ENCODE assay signal across 5 worm cellular contexts in genomic region chrV:12523356-12523755, ce11.
TF ChIP-seq lines count a peak whose summit lies in the region.

No protein-coding gene starts in this region.

TF ChIP-seq in whole organism, L2 larva, 48 proteins besides CTCF, POLR2A, EP300 and RAD21:
- TF ChIP-seq crh-2 (tag; optimal IDR thresholded peaks at IDR 0.05; lab: Kevin White, UChicago) (peak; percentile 11), nhr-10 (tag; optimal IDR thresholded peaks at IDR 0.05; lab: Kevin White, UChicago) (no peak), mab-5 (tag; optimal IDR thresholded peaks at IDR 0.05; lab: Kevin White, UChicago) (peak; percentile 40)

TF ChIP-seq in whole organism, L3 larva, 47 proteins besides CTCF, POLR2A, EP300 and RAD21:
- TF ChIP-seq lin-39 (tag; optimal IDR thresholded peaks at IDR 0.05; lab: Kevin White, UChicago) (peak; percentile 59), elt-3 (tag; optimal IDR thresholded peaks at IDR 0.05; lab: Kevin White, UChicago) (no peak)

TF ChIP-seq in whole organism, L4 larva, 104 proteins besides CTCF, POLR2A, EP300 and RAD21:
- TF ChIP-seq F26F4.8 (GFP tag; conservative IDR thresholded peaks at IDR 0.05; lab: Robert Waterston, UW) (no peak), unc-62 (GFP tag; optimal IDR thresholded peaks at IDR 0.05 in 1 of 2; lab: Kevin White, UChicago) (peak in 1 of 2 experiments; percentile 82), unc-62 (tag; optimal IDR thresholded peaks at IDR 0.05; lab: Kevin White, UChicago) (no peak), hlh-11 (tag; optimal IDR thresholded peaks at IDR 0.05; lab: Kevin White, UChicago) (peak; percentile 5), fkh-10 (GFP tag; optimal IDR thresholded peaks at IDR 0.05; lab: Kevin White, UChicago) (no peak), spr-1 (tag; optimal IDR thresholded peaks at IDR 0.05; lab: Kevin White, UChicago) (no peak), ceh-62 (tag; optimal IDR thresholded peaks at IDR 0.05; lab: Kevin White, UChicago) (no peak), daf-16 (GFP tag; optimal IDR thresholded peaks at IDR 0.05; lab: Kevin White, UChicago) (peak in 1 of 2 experiments; percentile 89), daf-16 (tag; optimal IDR thresholded peaks at IDR 0.05; lab: Kevin White, UChicago) (no peak)

TF ChIP-seq in whole organism, late embryonic, 69 proteins besides CTCF, POLR2A, EP300 and RAD21:
- TF ChIP-seq unc-55 (GFP tag; optimal IDR thresholded peaks at IDR 0.05; lab: Kevin White, UChicago) (peak; percentile 79), T23F11.4 (GFP tag; optimal IDR thresholded peaks at IDR 0.05; lab: Kevin White, UChicago) (no peak), ceh-34 (tag; optimal IDR thresholded peaks at IDR 0.05; lab: Kevin White, UChicago) (no peak)
TF ChIP-seq in whole organism, late embryonic: peak in this region for 1.

TF ChIP-seq in whole organism, mixed stage, embryonic, 35 proteins besides CTCF, POLR2A, EP300 and RAD21:
- TF ChIP-seq hlh-1 (tag; optimal IDR thresholded peaks at IDR 0.05; lab: Kevin White, UChicago) (peak; percentile 24), tbx-8 (GFP tag; optimal IDR thresholded peaks at IDR 0.05; lab: Kevin White, UChicago) (no peak), unc-62 (GFP tag; optimal IDR thresholded peaks at IDR 0.05; lab: Kevin White, UChicago) (peak; percentile 76)
